Worm (Caenorhabditis elegans): ENCODE results near the gene lgc-31.
A peak's percentile ranks its signal among the peaks of the same experiment; 100 is the strongest.

The lgc-31 gene

DNA sequence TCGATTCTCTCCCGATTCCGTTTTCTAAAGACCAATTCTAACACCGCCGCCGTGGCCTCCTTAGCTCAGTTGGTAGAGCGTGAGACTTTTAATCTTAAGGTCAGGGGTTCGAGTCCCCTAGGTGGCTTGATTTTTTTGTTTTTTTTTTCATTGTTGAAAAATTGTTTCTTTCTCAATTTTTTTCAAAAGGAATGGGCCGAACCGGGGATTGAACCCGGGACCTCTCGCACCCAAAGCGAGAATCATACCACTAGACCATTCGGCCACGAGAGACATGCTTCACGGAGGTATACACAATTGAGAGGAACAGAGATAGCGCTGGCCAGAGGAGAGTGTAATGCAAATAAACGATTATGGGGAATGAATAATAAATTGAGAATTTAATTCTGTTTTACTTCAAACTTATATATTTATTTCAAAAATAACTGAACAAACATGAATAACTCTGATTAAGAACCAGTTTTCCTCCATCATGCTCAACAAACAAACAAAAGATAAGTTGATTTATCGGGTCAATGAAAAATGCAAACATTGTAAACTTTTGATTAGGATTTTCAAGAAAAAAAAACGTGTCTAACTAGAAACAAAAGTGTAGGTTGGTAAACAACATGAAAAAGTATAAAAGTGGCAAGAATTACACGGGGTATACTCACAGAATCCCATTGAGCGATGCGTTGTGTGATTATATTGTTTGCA, 56.6 kb downstream of the lgc-31 start, which contains the start of gene pqn-71:
Gene pqn-71 (plus strand): TSS at position 646 of the 696 bp plus-strand sequence.
- TF ChIP-seq unc-62 (GFP tag; optimal IDR thresholded peaks at IDR 0.05) (no peak), snpc-4 (tag; optimal IDR thresholded peaks at IDR 0.05) (peak; percentile 64), unc-39 (tag; optimal IDR thresholded peaks at IDR 0.05) (no peak), nhr-12 (tag; optimal IDR thresholded peaks at IDR 0.05) (no peak), ceh-82 (tag; optimal IDR thresholded peaks at IDR 0.05) (peak; percentile 40), pha-4 (tag; optimal IDR thresholded peaks at IDR 0.05) (no peak), nhr-25 (tag; optimal IDR thresholded peaks at IDR 0.05) (peak; percentile 77), nhr-28 (tag; optimal IDR thresholded peaks at IDR 0.05) (no peak), ceh-16 (tag; optimal IDR thresholded peaks at IDR 0.05) (no peak), ceh-28 (tag; optimal IDR thresholded peaks at IDR 0.05) (no peak), tbx-2 (tag; optimal IDR thresholded peaks at IDR 0.05) (peak; percentile 85), nhr-43 (tag; optimal IDR thresholded peaks at IDR 0.05; ENCODE audit: poor library complexity, severe bottlenecking) (peak; percentile 76), elt-1 (tag; optimal IDR thresholded peaks at IDR 0.05) (no peak), R02D3.7 (tag; optimal IDR thresholded peaks at IDR 0.05) (peak; percentile 54), zag-1 (tag; optimal IDR thresholded peaks at IDR 0.05) (no peak), egl-27 (tag; optimal IDR thresholded peaks at IDR 0.05) (peak; percentile 82), nhr-237 (tag; optimal IDR thresholded peaks at IDR 0.05) (no peak), lsy-12 (tag; optimal IDR thresholded peaks at IDR 0.05) (peak; percentile 71), mml-1 (tag; optimal IDR thresholded peaks at IDR 0.05) (no peak), nhr-76 (tag; optimal IDR thresholded peaks at IDR 0.05) (peak; percentile 76), fkh-2 (tag; optimal IDR thresholded peaks at IDR 0.05) (no peak), ama-1 (optimal IDR thresholded peaks at IDR 0.05) (no peak), egl-5 (tag; optimal IDR thresholded peaks at IDR 0.05) (no peak), elt-3 (tag; optimal IDR thresholded peaks at IDR 0.05) (peak in 1 of 3 experiments; percentile 76), ztf-11 (tag; optimal IDR thresholded peaks at IDR 0.05) (no peak), ztf-4 (tag; optimal IDR thresholded peaks at IDR 0.05) (no peak), lin-39 (tag; optimal IDR thresholded peaks at IDR 0.05) (peak; percentile 63), lin-15B (tag; optimal IDR thresholded peaks at IDR 0.05) (peak; percentile 67), skn-1 (tag; optimal IDR thresholded peaks at IDR 0.05) (peak; percentile 70), nhr-67 (tag; optimal IDR thresholded peaks at IDR 0.05) (no peak), nfya-1 (tag; optimal IDR thresholded peaks at IDR 0.05; ENCODE audit: insufficient read depth) (no peak), nhr-11 (tag; optimal IDR thresholded peaks at IDR 0.05) (peak; percentile 14), elt-2 (tag; optimal IDR thresholded peaks at IDR 0.05) (peak; percentile 85), fkh-10 (GFP tag; optimal IDR thresholded peaks at IDR 0.05) (no peak), sea-2 (GFP tag; optimal IDR thresholded peaks at IDR 0.05) (no peak), jun-1 (tag; optimal IDR thresholded peaks at IDR 0.05) (peak; percentile 90), ceh-9 (tag; optimal IDR thresholded peaks at IDR 0.05) (no peak), mdl-1 (tag; optimal IDR thresholded peaks at IDR 0.05) (peak; percentile 11), ZK546.5 (tag; optimal IDR thresholded peaks at IDR 0.05) (no peak), nhr-77 (tag; optimal IDR thresholded peaks at IDR 0.05) (peak; percentile 70), nhr-23 (tag; optimal IDR thresholded peaks at IDR 0.05) (peak; percentile 81), hmg-11 (tag; optimal IDR thresholded peaks at IDR 0.05) (peak; percentile 56), eor-1 (tag; optimal IDR thresholded peaks at IDR 0.05) (no peak), pqm-1 (tag; optimal IDR thresholded peaks at IDR 0.05) (peak; percentile 68), aly-2 (tag; optimal IDR thresholded peaks at IDR 0.05) (no peak), fos-1 (tag; optimal IDR thresholded peaks at IDR 0.05) (peak; percentile 83), daf-12 (tag; optimal IDR thresholded peaks at IDR 0.05) (no peak)

Data from whole organism, L3 larva.